Fruit fly (Drosophila melanogaster) whole organism, wandering third instar larva: ENCODE results near the gene PXo.

Experiments
- Abd-B ChIP-seq: fragments of >200 bp; optimal IDR thresholded peaks from 2 replicates; lab custom pipeline; 2017; ENCODE audit warnings: missing biosample characterization, missing genetic modification characterization
- CG9705 ChIP-seq: fragments of 200-800 bp; sonication (Bioruptor generic); optimal IDR thresholded peaks from 2 replicates; lab custom pipeline; 2018; ENCODE audit warnings: missing biosample characterization, mild to moderate bottlenecking, missing genetic modification characterization
- Dfd ChIP-seq: fragments of >200 bp; optimal IDR thresholded peaks from 2 replicates; lab custom pipeline; 2017; ENCODE audit warnings: missing biosample characterization, missing genetic modification characterization
- Dif ChIP-seq: fragments of 200-275, 200-300 bp; sonication (Bioruptor generic); optimal IDR thresholded peaks from 2 replicates; lab custom pipeline; 2018; ENCODE audit warnings: missing biosample characterization, missing genetic modification characterization; ENCODE audit not compliant: partially characterized antibody
- HLH106 ChIP-seq: fragments of 200-800 bp; optimal IDR thresholded peaks from 3 replicates; lab custom pipeline; 2019; ENCODE audit warnings: missing biosample characterization, mild to moderate bottlenecking, missing genetic modification characterization, moderate library complexity
- Hnf4 ChIP-seq: fragments of 200-800 bp; sonication (Bioruptor generic); optimal IDR thresholded peaks from 2 replicates; lab custom pipeline; 2016; ENCODE audit warnings: missing biosample characterization, mild to moderate bottlenecking, missing genetic modification characterization
- Hr78 ChIP-seq: fragments of >200 bp; optimal IDR thresholded peaks from 2 replicates; lab custom pipeline; 2017; ENCODE audit warnings: missing biosample characterization, missing genetic modification characterization
- Hr83 ChIP-seq: fragments of 200-300 bp; sonication (Bioruptor generic); optimal IDR thresholded peaks from 2 replicates; lab custom pipeline; 2016; ENCODE audit warnings: missing biosample characterization, mild to moderate bottlenecking, missing genetic modification characterization, moderate library complexity; ENCODE audit not compliant: poor library complexity, severe bottlenecking
- Jra ChIP-seq: sonication (Bioruptor generic); optimal IDR thresholded peaks from 2 replicates; lab custom pipeline; 2016; ENCODE audit warnings: missing biosample characterization, missing genetic modification characterization
- Myc ChIP-seq: fragments of >200 bp; optimal IDR thresholded peaks from 2 replicates; lab custom pipeline; 2017
- OdsH ChIP-seq: fragments of 200-800 bp; sonication (Bioruptor generic); optimal IDR thresholded peaks from 2 replicates; lab custom pipeline; 2016; ENCODE audit warnings: missing biosample characterization, mild to moderate bottlenecking, missing genetic modification characterization
- Rel ChIP-seq, 2 experiments: fragments of 200-800 bp; sonication (Bioruptor generic) in 1 of 2; optimal IDR thresholded peaks; 2 replicates in 1 of 2; 3 replicates in 1 of 2; lab custom pipeline; 2016 to 2019; ENCODE audit warnings: mild to moderate bottlenecking in 2 of 2, missing biosample characterization in 2 of 2, missing genetic modification characterization in 2 of 2, moderate library complexity in 1 of 2
- Sp1 ChIP-seq: fragments of 200-800 bp; sonication (Bioruptor generic); optimal IDR thresholded peaks from 3 replicates; lab custom pipeline; 2019; ENCODE audit warnings: missing biosample characterization, mild to moderate bottlenecking, missing genetic modification characterization, moderate library complexity
- br ChIP-seq: fragments of 200-800 bp; sonication (Bioruptor generic); optimal IDR thresholded peaks from 2 replicates; lab custom pipeline; 2016; ENCODE audit warnings: missing biosample characterization, missing genetic modification characterization
- brk ChIP-seq: fragments of 200-800 bp; sonication (Bioruptor generic); optimal IDR thresholded peaks from 2 replicates; lab custom pipeline; 2016; ENCODE audit warnings: missing biosample characterization, mild to moderate bottlenecking, missing genetic modification characterization
- dl ChIP-seq, 2 experiments: fragments of 175-275, 200-275 bp in 1 of 2; fragments of 200-275 bp in 1 of 2; sonication (Bioruptor generic); optimal IDR thresholded peaks; lab custom pipeline; 2018; ENCODE audit warnings: mild to moderate bottlenecking in 2 of 2, missing biosample characterization in 2 of 2, missing genetic modification characterization in 2 of 2, moderate library complexity in 2 of 2; ENCODE audit not compliant: partially characterized antibody in 2 of 2, insufficient read depth in 1 of 2
- dmrt93B ChIP-seq: fragments of 200-800 bp; sonication (Bioruptor generic); optimal IDR thresholded peaks from 2 replicates; lab custom pipeline; 2018; ENCODE audit warnings: missing biosample characterization, mild to moderate bottlenecking, missing genetic modification characterization
- dsf ChIP-seq: sonication (Bioruptor generic); optimal IDR thresholded peaks from 2 replicates; lab custom pipeline; 2016; ENCODE audit warnings: missing biosample characterization, missing genetic modification characterization, borderline replicate concordance
- foxo ChIP-seq, 2 experiments: fragments of 200-800 bp; sonication (Bioruptor generic); optimal IDR thresholded peaks; 2 replicates in 1 of 2; 3 replicates in 1 of 2; lab custom pipeline; 2016 to 2017; ENCODE audit warnings: missing biosample characterization in 2 of 2, missing genetic modification characterization in 2 of 2
- fru ChIP-seq: fragments of 200-800 bp; sonication (Bioruptor generic); optimal IDR thresholded peaks from 3 replicates; lab custom pipeline; 2016; ENCODE audit warnings: missing biosample characterization, mild to moderate bottlenecking, missing genetic modification characterization
- h ChIP-seq: fragments of 200-800 bp; sonication (Bioruptor generic); optimal IDR thresholded peaks from 3 replicates; lab custom pipeline; 2016; ENCODE audit warnings: missing biosample characterization, mild to moderate bottlenecking, missing genetic modification characterization
- pan ChIP-seq: fragments of >200 bp; optimal IDR thresholded peaks from 2 replicates; lab custom pipeline; 2017
- psq ChIP-seq: fragments of 200-800 bp; sonication (Bioruptor generic); optimal IDR thresholded peaks from 3 replicates; lab custom pipeline; 2017; ENCODE audit warnings: missing biosample characterization, mild to moderate bottlenecking, missing genetic modification characterization, moderate library complexity
- rgr ChIP-seq: fragments of 200-800 bp; sonication (Bioruptor generic); optimal IDR thresholded peaks from 3 replicates; lab custom pipeline; 2016; ENCODE audit warnings: missing biosample characterization, mild to moderate bottlenecking, missing genetic modification characterization
- sage ChIP-seq: fragments of 200-800 bp; sonication (Bioruptor generic); optimal IDR thresholded peaks from 2 replicates; lab custom pipeline; 2016; ENCODE audit warnings: missing biosample characterization, mild to moderate bottlenecking, missing genetic modification characterization
- sv ChIP-seq: fragments of 200-800 bp; sonication (Bioruptor generic); optimal IDR thresholded peaks from 3 replicates; lab custom pipeline; 2016; ENCODE audit warnings: missing biosample characterization, missing genetic modification characterization
- tai ChIP-seq: sonication (Bioruptor generic); optimal IDR thresholded peaks from 2 replicates; lab custom pipeline; 2016; ENCODE audit warnings: missing biosample characterization, missing genetic modification characterization
- usp ChIP-seq: fragments of >200 bp; optimal IDR thresholded peaks from 2 replicates; lab custom pipeline; 2017; ENCODE audit warnings: missing biosample characterization, missing genetic modification characterization

PXo gene

DNA sequence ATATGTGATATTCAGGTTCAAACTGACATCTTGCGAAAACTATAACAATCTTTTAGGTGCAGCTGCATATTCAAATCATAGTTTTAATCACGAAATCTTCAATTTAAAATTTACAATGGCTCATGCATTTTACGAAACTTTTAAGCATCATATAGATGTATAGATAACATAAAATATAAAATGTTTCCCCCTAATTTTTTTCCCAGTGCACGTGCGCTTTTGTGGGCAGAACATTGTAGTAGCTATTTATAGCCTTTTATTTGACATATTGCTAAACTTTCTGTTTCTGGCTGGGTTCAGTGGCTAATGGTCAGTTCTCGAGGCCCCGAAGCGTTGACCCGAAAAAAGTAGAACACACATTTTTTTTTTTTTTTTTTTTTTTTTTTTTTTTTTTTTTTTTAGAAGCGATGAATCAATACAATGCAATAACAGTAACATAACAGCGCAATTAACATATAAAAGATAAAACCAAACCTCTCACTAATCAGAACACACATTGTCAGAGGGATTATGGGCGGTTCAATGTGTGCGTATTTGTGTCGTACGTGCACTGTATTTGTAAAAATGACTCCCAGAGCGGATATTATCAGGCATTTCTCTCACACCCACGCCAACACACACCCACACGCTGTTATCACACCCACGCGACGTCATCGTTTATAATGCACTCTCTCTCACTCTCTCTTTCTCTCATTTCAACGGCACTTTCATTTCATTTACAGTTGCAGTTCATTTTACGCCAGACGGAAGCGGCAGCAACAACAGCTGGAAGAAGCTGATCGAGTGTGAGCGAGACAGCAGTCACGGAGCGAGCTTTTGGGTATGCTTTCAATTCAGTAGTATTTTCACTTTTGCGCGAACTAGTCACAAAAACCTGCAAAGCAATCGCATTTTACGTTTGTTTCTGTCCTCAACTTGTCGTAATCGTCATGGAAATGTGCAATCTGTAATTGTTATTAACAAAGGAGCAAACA lies 5.2 kb upstream of the PXo start:
- no peak for TF ChIP-seq Rel (GFP tag; optimal IDR thresholded peaks at IDR 0.05; lab: Kevin White, UChicago)
- TF ChIP-seq Rel (tag; optimal IDR thresholded peaks at IDR 0.05; lab: Kevin White, UChicago): peak; percentile 2
- no peak for TF ChIP-seq dsf (GFP tag; lab: Kevin White, UChicago)
- no peak for TF ChIP-seq pan (lab: Kevin White, UChicago)
- TF ChIP-seq Sp1 (GFP tag; lab: Kevin White, UChicago): peak; percentile 34
- no peak for TF ChIP-seq sv
- no peak for TF ChIP-seq sage (GFP tag; lab: Kevin White, UChicago)
- peak; percentile 31 for TF ChIP-seq h (GFP tag; lab: Kevin White, UChicago)
- TF ChIP-seq foxo (GFP tag; optimal IDR thresholded peaks at IDR 0.05; lab: Kevin White, UChicago): peak in 1 of 2 experiments; percentile 33
- TF ChIP-seq Dif (GFP tag; lab: Kevin White, UChicago): peak; percentile 66
- no peak for TF ChIP-seq Myc (lab: Kevin White, UChicago)
- TF ChIP-seq OdsH (GFP tag; lab: Kevin White, UChicago): peak; percentile 19
- TF ChIP-seq dl (GFP tag; optimal IDR thresholded peaks at IDR 0.05; lab: Kevin White, UChicago; ENCODE audit: insufficient read depth in 1 of 2, partially characterized antibody in 2 of 2): peak; percentile 11 to 28
- TF ChIP-seq rgr (GFP tag; lab: Kevin White, UChicago): peak; percentile 18
- TF ChIP-seq CG9705 (GFP tag; lab: Kevin White, UChicago): no peak

DNA sequence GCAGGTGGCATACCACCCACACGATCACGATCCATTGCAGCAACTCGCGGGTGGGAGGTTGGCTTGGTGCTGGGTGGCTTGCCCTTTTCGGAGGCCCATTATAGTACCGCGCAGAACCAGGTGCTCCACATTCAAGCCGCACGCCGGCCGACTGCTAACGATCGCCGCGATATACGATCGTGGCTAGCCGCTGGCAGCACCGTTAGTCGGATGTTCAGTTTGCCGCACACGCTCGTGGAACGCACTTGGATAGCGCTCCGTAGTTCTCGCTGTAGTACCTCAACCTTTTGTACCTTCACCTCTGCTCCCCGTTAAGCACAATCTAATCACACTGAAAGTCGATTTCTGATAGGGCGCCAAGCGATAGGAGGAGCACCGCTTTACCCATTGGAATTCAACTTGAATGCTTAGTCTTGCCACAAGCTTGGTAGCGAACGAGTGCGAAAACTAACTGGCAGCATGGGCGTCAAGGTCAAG lies 2.6 kb upstream of the PXo start, which contains the start of gene CG33523:
TSS of gene CG33523 (plus strand) at position 217 of the 477 bp plus-strand sequence.
- no peak for TF ChIP-seq Dif (GFP tag; lab: Kevin White, UChicago)
- no peak for TF ChIP-seq usp (GFP tag; lab: Kevin White, UChicago)
- TF ChIP-seq dmrt93B: no peak
- TF ChIP-seq dl (GFP tag; optimal IDR thresholded peaks at IDR 0.05; lab: Kevin White, UChicago; ENCODE audit: insufficient read depth in 1 of 2, partially characterized antibody in 2 of 2): no peak
- no peak for TF ChIP-seq br (GFP tag; lab: Kevin White, UChicago)
- TF ChIP-seq Rel (GFP tag; optimal IDR thresholded peaks at IDR 0.05; lab: Kevin White, UChicago): no peak
- no peak for TF ChIP-seq Rel (tag; optimal IDR thresholded peaks at IDR 0.05; lab: Kevin White, UChicago)
- TF ChIP-seq fru (GFP tag; lab: Kevin White, UChicago): no peak
- no peak for TF ChIP-seq brk (GFP tag; lab: Kevin White, UChicago)
- TF ChIP-seq foxo (GFP tag; optimal IDR thresholded peaks at IDR 0.05; lab: Kevin White, UChicago): no peak
- no peak for TF ChIP-seq Hnf4 (GFP tag; lab: Kevin White, UChicago)
- TF ChIP-seq pan (lab: Kevin White, UChicago): no peak
- TF ChIP-seq Abd-B (GFP tag; lab: Kevin White, UChicago): no peak
- no peak for TF ChIP-seq tai (GFP tag; lab: Kevin White, UChicago)

DNA sequence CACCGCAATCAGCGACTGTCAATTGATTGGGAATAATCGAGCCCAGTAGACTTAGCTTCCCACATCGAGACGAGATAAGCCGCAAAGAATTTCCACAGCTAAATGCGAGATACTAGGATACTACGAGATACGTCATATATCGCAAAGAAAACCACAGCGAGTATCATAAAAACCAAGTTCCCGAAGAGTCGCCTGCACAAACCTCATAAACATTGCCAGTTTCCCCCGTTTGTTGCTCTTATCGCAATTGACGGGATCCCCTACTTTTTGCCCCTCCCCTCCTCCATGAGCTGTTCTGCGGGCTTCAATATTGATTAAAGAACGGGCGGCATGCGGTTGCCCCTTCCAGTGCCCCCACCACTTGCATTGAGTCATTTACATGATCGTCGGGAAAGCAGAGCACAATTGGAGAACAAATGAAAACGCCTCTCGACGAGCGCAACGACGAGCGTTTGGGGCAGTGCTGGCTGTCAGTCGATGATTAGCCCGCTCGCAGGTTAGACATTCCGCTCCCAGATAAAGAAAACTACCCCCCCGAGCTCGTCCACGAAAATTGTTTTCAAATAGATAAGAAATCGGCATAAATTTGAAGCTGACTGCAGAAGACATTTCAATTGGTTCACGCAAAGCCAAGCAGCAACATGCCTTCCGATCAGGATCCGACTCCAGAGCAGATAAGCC lies 1.0 kb upstream of the PXo start, which contains the start of gene CG32407:
TSS of gene CG32407 (plus strand) at position 51 of the 681 bp plus-strand sequence.
- TF ChIP-seq Rel (GFP tag; optimal IDR thresholded peaks at IDR 0.05; lab: Kevin White, UChicago) (no peak), Rel (tag; optimal IDR thresholded peaks at IDR 0.05; lab: Kevin White, UChicago) (peak; percentile 51), h (GFP tag; lab: Kevin White, UChicago) (peak; percentile 46), brk (GFP tag; lab: Kevin White, UChicago) (no peak), Hr83 (peak; percentile 38), br (GFP tag; lab: Kevin White, UChicago) (peak; percentile 28), Dfd (GFP tag; lab: Kevin White, UChicago) (no peak), Jra (peak; percentile 41), foxo (GFP tag; optimal IDR thresholded peaks at IDR 0.05; lab: Kevin White, UChicago) (peak in 1 of 2 experiments; percentile 23), rgr (GFP tag; lab: Kevin White, UChicago) (peak; percentile 29), dl (GFP tag; optimal IDR thresholded peaks at IDR 0.05; lab: Kevin White, UChicago; ENCODE audit: insufficient read depth in 1 of 2, partially characterized antibody in 2 of 2) (no peak)

DNA sequence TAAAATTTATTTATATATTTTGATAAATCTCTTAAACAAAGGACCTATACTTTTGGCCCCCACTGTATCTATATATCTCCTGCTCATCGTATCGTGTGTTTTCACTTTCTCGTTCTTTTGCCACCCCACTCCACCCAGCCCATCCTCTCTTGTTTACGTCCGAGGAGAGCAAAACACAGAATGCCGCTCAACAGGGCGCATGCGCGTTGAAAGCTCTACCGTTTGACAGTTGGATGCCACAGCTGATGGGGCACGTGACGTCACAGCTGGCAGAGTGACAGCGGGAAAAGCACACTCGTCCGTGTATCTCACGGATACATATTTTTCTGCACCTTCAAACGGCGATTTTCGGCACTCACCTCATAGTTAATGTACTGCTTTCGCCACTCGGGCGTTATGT lies 338 bp downstream of the PXo start:
- TF ChIP-seq HLH106 (tag; lab: Kevin White, UChicago) (no peak), psq (GFP tag; lab: Kevin White, UChicago) (peak; percentile 56), Hr78 (no peak)
